Worm (Caenorhabditis elegans) whole organism, early embryonic: ENCODE measurements around the gene nnt-1.

Experiments used
- B0310.2 ChIP-seq: sonication (generic microtip); optimal IDR thresholded peaks from 2 replicates; lab custom pipeline; 2016; ENCODE audit warnings: mild to moderate bottlenecking, missing genetic modification characterization, missing compliant biosample characterization
- F13C5.2 ChIP-seq: sonication (generic microtip); optimal IDR thresholded peaks from 2 replicates; lab custom pipeline; 2017; ENCODE audit warnings: mild to moderate bottlenecking, missing genetic modification characterization, inconsistent platforms, missing compliant biosample characterization
- aly-1 ChIP-seq: sonication (generic microtip); optimal IDR thresholded peaks from 2 replicates; lab custom pipeline; 2016; ENCODE audit warnings: missing genetic modification characterization, missing compliant biosample characterization
- ama-1 ChIP-seq: fragments of 150-350 bp; optimal IDR thresholded peaks from 2 replicates; lab custom pipeline; 2014
- ceh-13 ChIP-seq: fragments of 200-800 bp; sonication (Bioruptor generic); optimal IDR thresholded peaks from 2 replicates; lab custom pipeline; 2018; ENCODE audit warnings: mild to moderate bottlenecking, missing genetic modification characterization, missing compliant biosample characterization
- ceh-36 ChIP-seq: sonication (generic microtip); optimal IDR thresholded peaks from 2 replicates; lab custom pipeline; 2016; ENCODE audit warnings: missing genetic modification characterization, inconsistent platforms, missing compliant biosample characterization
- ets-7 ChIP-seq: sonication (generic microtip); optimal IDR thresholded peaks from 2 replicates; lab custom pipeline; 2016; ENCODE audit warnings: missing genotype, missing genetic modification characterization, missing compliant biosample characterization
- flt-1 ChIP-seq: fragments of 200-800 bp; sonication (Bioruptor generic); IDR thresholded peaks from 2 replicates; pipeline ENCODE4 v1.3.6; 2022; ENCODE audit warnings: missing genetic modification characterization, missing compliant biosample characterization
- hmbx-1 ChIP-seq: sonication (generic microtip); optimal IDR thresholded peaks from 2 replicates; lab custom pipeline; 2016; ENCODE audit warnings: mild to moderate bottlenecking, missing genetic modification characterization, missing compliant biosample characterization
- hmg-4 ChIP-seq: fragments of 200-800 bp; sonication (Bioruptor generic); optimal IDR thresholded peaks from 2 replicates; lab custom pipeline; 2018; ENCODE audit warnings: mild to moderate bottlenecking, missing genetic modification characterization, missing compliant biosample characterization
- hnd-1 ChIP-seq: sonication (generic microtip); optimal IDR thresholded peaks from 2 replicates; lab custom pipeline; 2016; ENCODE audit warnings: missing genetic modification characterization, missing compliant biosample characterization
- pes-1 ChIP-seq: fragments of 200-800 bp; sonication (Bioruptor generic); IDR thresholded peaks from 2 replicates; pipeline ENCODE4 v1.3.6; 2022; ENCODE audit warnings: missing genetic modification reagents, missing genetic modification characterization, missing compliant biosample characterization
- scrt-1 ChIP-seq: fragments of 200-800 bp; sonication (Bioruptor generic); IDR thresholded peaks from 2 replicates; pipeline ENCODE4 v1.3.6; 2022; ENCODE audit warnings: missing genetic modification characterization, missing compliant biosample characterization
- sea-1 ChIP-seq: fragments of 200-800 bp; sonication (Bioruptor generic); conservative IDR thresholded peaks from 2 replicates; pipeline ENCODE4 v1.3.6; 2022; ENCODE audit warnings: missing genetic modification characterization, missing compliant biosample characterization
- tbx-11 ChIP-seq: fragments of 200-800 bp; sonication (Bioruptor generic); IDR thresholded peaks from 2 replicates; pipeline ENCODE4 v1.3.6; 2022; ENCODE audit warnings: missing genetic modification characterization, missing compliant biosample characterization
- tbx-37 ChIP-seq: fragments of 200-800 bp; sonication (Bioruptor generic); conservative IDR thresholded peaks from 2 replicates; pipeline ENCODE4 v1.3.6; 2022; ENCODE audit warnings: missing genetic modification reagents, missing genetic modification characterization, missing compliant biosample characterization
- tra-4 ChIP-seq: sonication (generic microtip); optimal IDR thresholded peaks from 2 replicates; lab custom pipeline; 2017; ENCODE audit warnings: missing genetic modification characterization, missing compliant biosample characterization

nnt-1 gene

DNA sequence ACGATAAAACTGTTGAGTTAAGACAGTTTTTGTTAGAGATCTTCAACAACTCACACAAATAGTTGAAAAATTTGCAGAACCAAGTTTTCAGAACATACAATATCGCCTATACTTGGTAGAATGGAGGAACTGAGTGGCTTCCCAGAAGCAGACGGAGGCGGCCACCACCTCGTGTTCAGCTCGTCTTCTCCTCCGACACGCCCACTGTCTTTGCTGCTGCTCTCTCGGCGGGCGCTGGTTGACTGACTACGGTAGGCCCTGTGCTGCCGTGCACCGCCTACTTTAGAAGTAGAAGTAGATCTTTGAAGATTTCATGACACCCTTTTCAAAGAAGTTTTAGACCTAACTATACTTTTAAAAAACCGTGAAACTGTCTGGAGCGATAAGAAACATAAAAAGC is 39.9 kb downstream of the nnt-1 start:
- TF ChIP-seq flt-1 (GFP tag; lab: Robert Waterston, UW), result no peak

DNA sequence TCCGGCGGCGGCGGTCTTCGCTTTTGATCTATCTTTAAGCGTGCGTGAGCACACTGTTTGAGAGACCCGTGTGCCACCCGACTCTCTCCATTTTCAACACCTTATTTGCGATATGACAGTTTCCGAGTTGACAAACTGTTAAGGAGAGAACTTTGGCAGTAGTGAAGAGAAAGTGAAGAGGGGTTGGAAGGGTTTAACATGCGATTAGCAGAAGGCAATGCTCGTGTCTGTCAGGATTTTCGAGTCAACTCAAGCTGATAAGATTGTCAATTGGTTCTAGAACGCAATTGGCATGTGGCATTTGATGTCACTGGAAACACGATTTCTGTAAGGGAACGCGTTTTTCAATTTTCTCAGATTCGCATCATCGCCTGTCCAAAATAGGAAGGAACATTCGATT is 45.3 kb downstream of the nnt-1 start:
- no peak for TF ChIP-seq ceh-36 (tag; lab: Kevin White, UChicago)
- no peak for TF ChIP-seq hnd-1 (tag; lab: Kevin White, UChicago)
- no peak for TF ChIP-seq ets-7 (tag; lab: Kevin White, UChicago)
- TF ChIP-seq F13C5.2, result no peak
- no peak for TF ChIP-seq tbx-11
- TF ChIP-seq pes-1 (GFP tag; lab: Robert Waterston, UW), result no peak
- TF ChIP-seq ceh-13 (GFP tag; lab: Kevin White, UChicago), result no peak
- no peak for TF ChIP-seq hmg-4 (GFP tag; lab: Kevin White, UChicago)
- no peak for TF ChIP-seq hmbx-1
- no peak for TF ChIP-seq scrt-1 (GFP tag; lab: Robert Waterston, UW)
- no peak for TF ChIP-seq B0310.2 (tag; lab: Kevin White, UChicago)
- TF ChIP-seq tra-4 (tag; lab: Kevin White, UChicago), result no peak
- TF ChIP-seq sea-1 (GFP tag; lab: Robert Waterston, UW), result no peak
- TF ChIP-seq ama-1 (lab: Kevin White, UChicago), result no peak
- TF ChIP-seq tbx-37, result no peak
- no peak for TF ChIP-seq aly-1 (tag; lab: Kevin White, UChicago)
- TF ChIP-seq flt-1 (GFP tag; lab: Robert Waterston, UW), result no peak

DNA sequence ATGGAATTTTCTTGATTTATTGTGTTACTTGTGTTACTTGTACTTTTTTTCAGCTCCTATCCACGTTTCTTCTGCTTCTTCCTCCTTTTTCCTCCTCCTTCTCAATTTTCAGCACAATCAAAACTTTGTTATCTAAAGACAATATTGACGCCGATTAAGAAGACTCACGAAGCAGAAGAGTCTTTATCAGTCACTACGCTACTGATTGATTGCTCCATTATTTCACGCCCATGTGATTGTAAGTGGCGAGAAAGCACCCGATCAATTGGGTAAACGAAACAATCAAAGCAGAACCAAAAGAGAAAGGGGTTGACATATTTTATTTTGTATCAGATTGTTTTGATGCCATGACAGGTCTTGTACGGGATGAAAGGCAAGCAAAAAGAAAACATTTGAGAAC is 47.1 kb downstream of the nnt-1 start, which contains the start of gene T25B2.2:
TSS of gene T25B2.2 (plus strand) at position 392 of the 400 bp plus-strand sequence.
- TF ChIP-seq flt-1 (GFP tag; lab: Robert Waterston, UW) (no peak), pes-1 (GFP tag; lab: Robert Waterston, UW) (no peak), tra-4 (tag; lab: Kevin White, UChicago) (no peak), ets-7 (tag; lab: Kevin White, UChicago) (no peak), F13C5.2 (no peak), tbx-11 (no peak), hmbx-1 (no peak), sea-1 (GFP tag; lab: Robert Waterston, UW) (no peak)

DNA sequence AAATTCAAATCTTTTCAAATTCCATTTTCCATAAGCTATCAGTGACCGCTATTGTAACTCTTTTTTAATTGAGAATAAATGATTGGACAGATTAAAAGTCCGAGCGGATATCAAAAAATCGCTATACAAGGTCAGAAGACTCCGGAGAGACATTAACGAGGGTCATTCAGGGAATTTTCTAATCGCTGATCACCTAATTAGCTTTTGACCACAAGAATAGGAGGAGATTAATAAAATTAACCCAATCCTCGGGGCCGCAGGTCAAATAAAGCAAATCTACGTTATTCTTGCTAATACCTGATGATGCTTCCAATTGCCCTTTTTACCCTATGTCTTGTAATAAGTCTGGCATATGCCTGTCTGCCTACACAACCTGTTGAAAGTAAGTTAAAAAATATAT is 51.5 kb downstream of the nnt-1 start, which contains the start of gene T25B2.1:
TSS of gene T25B2.1 (plus strand) at position 301 of the 400 bp plus-strand sequence.
- TF ChIP-seq pes-1 (GFP tag; lab: Robert Waterston, UW) (no peak), hmg-4 (GFP tag; lab: Kevin White, UChicago) (no peak), ceh-36 (tag; lab: Kevin White, UChicago) (no peak), scrt-1 (GFP tag; lab: Robert Waterston, UW) (no peak), ama-1 (lab: Kevin White, UChicago) (no peak), flt-1 (GFP tag; lab: Robert Waterston, UW) (no peak), B0310.2 (tag; lab: Kevin White, UChicago) (no peak)

DNA sequence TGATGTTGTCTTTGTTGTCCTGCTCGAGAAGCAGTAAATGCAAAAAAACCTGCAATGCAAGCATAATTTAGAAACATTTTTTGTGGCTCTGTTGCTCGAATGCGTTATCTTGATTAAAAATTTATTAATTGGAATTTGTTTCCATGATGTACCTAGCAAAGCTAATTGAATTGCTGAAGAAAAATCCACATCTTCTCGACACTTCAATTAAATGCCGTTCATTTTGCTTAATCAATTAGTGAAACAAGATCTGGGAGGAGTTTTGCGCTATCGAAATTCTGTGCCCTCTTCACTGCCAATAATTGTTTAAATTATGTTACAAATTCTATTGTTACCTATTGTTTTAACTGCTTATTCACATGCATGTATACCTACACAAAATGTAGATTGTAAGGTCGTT is 53.7 kb downstream of the nnt-1 start, which contains the start of gene T25B2.3:
TSS of gene T25B2.3 (plus strand) at position 301 of the 400 bp plus-strand sequence.
- TF ChIP-seq aly-1 (tag; lab: Kevin White, UChicago), result no peak
- TF ChIP-seq tbx-11, result no peak
- no peak for TF ChIP-seq ets-7 (tag; lab: Kevin White, UChicago)
- no peak for TF ChIP-seq hmg-4 (GFP tag; lab: Kevin White, UChicago)
- TF ChIP-seq sea-1 (GFP tag; lab: Robert Waterston, UW), result no peak
- TF ChIP-seq tra-4 (tag; lab: Kevin White, UChicago), result no peak
- TF ChIP-seq scrt-1 (GFP tag; lab: Robert Waterston, UW), result no peak
- TF ChIP-seq pes-1 (GFP tag; lab: Robert Waterston, UW), result no peak
- no peak for TF ChIP-seq F13C5.2
- TF ChIP-seq tbx-37, result no peak
- TF ChIP-seq B0310.2 (tag; lab: Kevin White, UChicago), result no peak
- no peak for TF ChIP-seq ceh-13 (GFP tag; lab: Kevin White, UChicago)
- no peak for TF ChIP-seq ceh-36 (tag; lab: Kevin White, UChicago)
- no peak for TF ChIP-seq ama-1 (lab: Kevin White, UChicago)
- TF ChIP-seq hnd-1 (tag; lab: Kevin White, UChicago), result no peak
- TF ChIP-seq flt-1 (GFP tag; lab: Robert Waterston, UW), result no peak
- no peak for TF ChIP-seq hmbx-1
